Worm (Caenorhabditis elegans) whole organism, young adult: ENCODE results near the gene F28C6.8.

Source experiments
- F10E7.11 ChIP-seq: sonication (generic microtip); optimal IDR thresholded peaks from 2 replicates; lab custom pipeline; 2017; ENCODE audit warnings: mild to moderate bottlenecking, missing genetic modification characterization, moderate library complexity, missing compliant biosample characterization
- F22D6.2 ChIP-seq: sonication (generic microtip); optimal IDR thresholded peaks from 2 replicates; lab custom pipeline; 2016; ENCODE audit warnings: mild to moderate bottlenecking, missing genetic modification characterization, missing compliant biosample characterization
- F23B12.7 ChIP-seq: sonication (generic microtip); optimal IDR thresholded peaks from 2 replicates; lab custom pipeline; 2017; ENCODE audit warnings: missing genetic modification characterization, mild to moderate bottlenecking, missing compliant biosample characterization, antibody characterized with exemption, moderate library complexity; ENCODE audit not compliant: insufficient read depth
- F33H1.4 ChIP-seq: fragments of 200-800 bp; sonication (Bioruptor generic); IDR thresholded peaks from 2 replicates; pipeline ENCODE4 v1.3.6; 2022; ENCODE audit warnings: missing genetic modification reagents, missing genetic modification characterization, missing compliant biosample characterization
- F39B2.1 ChIP-seq: fragments of 200-800 bp; sonication (Bioruptor generic); IDR thresholded peaks from 2 replicates; pipeline ENCODE4 v1.3.6; 2022; ENCODE audit warnings: missing genetic modification reagents, missing genetic modification characterization, missing compliant biosample characterization
- F49E8.2 ChIP-seq: sonication (generic microtip); optimal IDR thresholded peaks from 3 replicates; lab custom pipeline; 2017; ENCODE audit warnings: missing genetic modification characterization, mild to moderate bottlenecking, missing compliant biosample characterization, antibody characterized with exemption, moderate library complexity; ENCODE audit not compliant: insufficient read depth
- F57A8.1 ChIP-seq: fragments of 200-800 bp; sonication (Bioruptor generic); optimal IDR thresholded peaks from 2 replicates; lab custom pipeline; 2018; ENCODE audit warnings: mild to moderate bottlenecking, missing genetic modification characterization, moderate library complexity, missing compliant biosample characterization
- K11D2.4 ChIP-seq: fragments of 200-800 bp; sonication (Bioruptor generic); IDR thresholded peaks from 2 replicates; pipeline ENCODE4 v1.3.6; 2022; ENCODE audit warnings: missing genetic modification reagents, missing genetic modification characterization, missing compliant biosample characterization
- K12H6.12 ChIP-seq: fragments of 200-800 bp; sonication (Bioruptor generic); optimal IDR thresholded peaks from 2 replicates; lab custom pipeline; 2018; ENCODE audit warnings: mild to moderate bottlenecking, missing genetic modification characterization, missing compliant biosample characterization
- T07F8.4 ChIP-seq: sonication (generic microtip); optimal IDR thresholded peaks from 2 replicates; lab custom pipeline; 2016; ENCODE audit warnings: mild to moderate bottlenecking, missing genetic modification characterization, moderate library complexity, missing compliant biosample characterization
- Y56A3A.18 ChIP-seq: fragments of 200-800 bp; sonication (Bioruptor generic); IDR thresholded peaks from 2 replicates; pipeline ENCODE4 v1.3.6; 2022; ENCODE audit warnings: missing genetic modification reagents, missing genetic modification characterization, missing compliant biosample characterization
- Y67H2A.10 ChIP-seq: fragments of 200-800 bp; sonication (Bioruptor generic); conservative IDR thresholded peaks from 2 replicates; pipeline ENCODE4 v1.3.6; 2022; ENCODE audit warnings: missing genetic modification reagents, missing genetic modification characterization, missing compliant biosample characterization
- ZK185.1 ChIP-seq: sonication (generic microtip); optimal IDR thresholded peaks from 2 replicates; lab custom pipeline; 2016; ENCODE audit warnings: mild to moderate bottlenecking, missing genetic modification characterization, missing compliant biosample characterization; ENCODE audit not compliant: poor library complexity, severe bottlenecking
- akir-1 ChIP-seq: fragments of 200-800 bp; sonication (Bioruptor generic); optimal IDR thresholded peaks from 2 replicates; lab custom pipeline; 2018; ENCODE audit warnings: mild to moderate bottlenecking, missing genetic modification characterization, moderate library complexity, missing compliant biosample characterization
- aptf-2 ChIP-seq: fragments of 200-800 bp; sonication (Bioruptor generic); conservative IDR thresholded peaks from 2 replicates; pipeline ENCODE4 v1.3.6; 2022; ENCODE audit warnings: missing genetic modification reagents, missing genetic modification characterization, missing compliant biosample characterization
- atf-7 ChIP-seq: sonication (generic microtip); optimal IDR thresholded peaks from 2 replicates; lab custom pipeline; 2017; ENCODE audit warnings: mild to moderate bottlenecking, missing genetic modification characterization, missing compliant biosample characterization
- attf-3 ChIP-seq: fragments of 200-800 bp; sonication (Bioruptor generic); conservative IDR thresholded peaks from 2 replicates; pipeline ENCODE4 v1.3.6; 2022; ENCODE audit warnings: missing genetic modification reagents, missing genetic modification characterization, missing compliant biosample characterization
- attf-5 ChIP-seq: fragments of 200-800 bp; sonication (Bioruptor generic); optimal IDR thresholded peaks from 2 replicates; lab custom pipeline; 2018; ENCODE audit warnings: mild to moderate bottlenecking, missing genetic modification characterization, missing compliant biosample characterization
- ccch-3 ChIP-seq: fragments of 200-800 bp; sonication (Bioruptor generic); optimal IDR thresholded peaks from 2 replicates; lab custom pipeline; 2018; ENCODE audit warnings: mild to moderate bottlenecking, missing genetic modification characterization, missing compliant biosample characterization
- cebp-1 ChIP-seq, 2 experiments: fragments of 200-800 bp in 1 of 2; sonication (Bioruptor generic) in 1 of 2; sonication (generic microtip) in 1 of 2; IDR thresholded peaks in 1 of 2; optimal IDR thresholded peaks in 1 of 2; 2 replicates each; pipeline versions ENCODE4 v1.3.6 to Lab custom; 2017 to 2022; ENCODE audit warnings: missing compliant biosample characterization in 2 of 2, missing genetic modification characterization in 2 of 2, mild to moderate bottlenecking in 1 of 2, missing genetic modification reagents in 1 of 2, moderate library complexity in 1 of 2
- cebp-2 ChIP-seq: fragments of 200-800 bp; sonication (Bioruptor generic); IDR thresholded peaks from 2 replicates; pipeline ENCODE4 v1.3.6; 2022; ENCODE audit warnings: missing genetic modification characterization, missing compliant biosample characterization
- ceh-100 ChIP-seq: fragments of 200-800 bp; sonication (Bioruptor generic); IDR thresholded peaks from 2 replicates; pipeline ENCODE4 v1.3.6; 2022; ENCODE audit warnings: missing genetic modification reagents, missing genetic modification characterization, missing compliant biosample characterization
- ceh-58 ChIP-seq: fragments of 200-800 bp; sonication (Bioruptor generic); IDR thresholded peaks from 2 replicates; pipeline ENCODE4 v1.3.6; 2022; ENCODE audit warnings: missing genetic modification characterization, missing compliant biosample characterization
- ceh-79 ChIP-seq: sonication (generic microtip); optimal IDR thresholded peaks from 2 replicates; lab custom pipeline; 2017; ENCODE audit warnings: mild to moderate bottlenecking, missing genetic modification characterization, missing compliant biosample characterization
- efl-1 ChIP-seq: fragments of 150-350 bp; optimal IDR thresholded peaks from 2 replicates; lab custom pipeline; 2014; ENCODE audit warnings: missing biosample characterization, missing genetic modification reagents, missing genetic modification characterization
- egl-18 ChIP-seq: fragments of 200-800 bp; sonication (Bioruptor generic); IDR thresholded peaks from 2 replicates; pipeline ENCODE4 v1.3.6; 2022; ENCODE audit warnings: missing genetic modification reagents, missing genetic modification characterization, missing compliant biosample characterization
- egl-44 ChIP-seq: fragments of 200-800 bp; sonication (Bioruptor generic); IDR thresholded peaks from 2 replicates; pipeline ENCODE4 v1.3.6; 2022; ENCODE audit warnings: missing genetic modification reagents, missing genetic modification characterization, missing compliant biosample characterization
- gei-17 ChIP-seq: fragments of 200-800 bp; sonication (Bioruptor generic); optimal IDR thresholded peaks from 2 replicates; lab custom pipeline; 2018; ENCODE audit warnings: mild to moderate bottlenecking, missing genetic modification characterization, missing compliant biosample characterization
- hmg-20 ChIP-seq: fragments of 200-800 bp; sonication (Bioruptor generic); IDR thresholded peaks from 2 replicates; pipeline ENCODE4 v1.3.6; 2022; ENCODE audit warnings: missing genetic modification reagents, missing genetic modification characterization, missing compliant biosample characterization
- hsf-1 ChIP-seq: fragments of 200-800 bp; sonication (Bioruptor generic); IDR thresholded peaks from 2 replicates; pipeline ENCODE4 v1.3.6; 2022; ENCODE audit warnings: missing genetic modification reagents, missing genetic modification characterization, missing compliant biosample characterization
- let-607 ChIP-seq, 2 experiments: fragments of 200-800 bp in 1 of 2; sonication (Bioruptor generic) in 1 of 2; sonication (generic microtip) in 1 of 2; optimal IDR thresholded peaks; 2 replicates each; lab custom pipeline; 2016 to 2018; ENCODE audit warnings: mild to moderate bottlenecking in 2 of 2, missing compliant biosample characterization in 2 of 2, missing genetic modification characterization in 2 of 2, moderate library complexity in 2 of 2, missing genotype in 1 of 2
- lin-54 ChIP-seq: fragments of 200-800 bp; sonication (Bioruptor generic); optimal IDR thresholded peaks from 2 replicates; lab custom pipeline; 2018; ENCODE audit warnings: mild to moderate bottlenecking, missing genetic modification characterization, missing compliant biosample characterization
- lsl-1 ChIP-seq: fragments of 200-800 bp; sonication (Bioruptor generic); optimal IDR thresholded peaks from 2 replicates; lab custom pipeline; 2018; ENCODE audit warnings: mild to moderate bottlenecking, missing genetic modification characterization, moderate library complexity, missing compliant biosample characterization
- madf-8 ChIP-seq: fragments of 200-800 bp; sonication (Bioruptor generic); conservative IDR thresholded peaks from 2 replicates; pipeline ENCODE4 v1.3.6; 2022; ENCODE audit warnings: missing genetic modification reagents, missing genetic modification characterization, missing compliant biosample characterization
- nfya-1 ChIP-seq: sonication (generic microtip); optimal IDR thresholded peaks from 2 replicates; lab custom pipeline; 2017; ENCODE audit warnings: antibody characterized with exemption, missing compliant biosample characterization, missing genetic modification characterization, borderline replicate concordance; ENCODE audit not compliant: insufficient read depth
- nfya-2 ChIP-seq: fragments of 200-800 bp; sonication (Bioruptor generic); IDR thresholded peaks from 2 replicates; pipeline ENCODE4 v1.3.6; 2022; ENCODE audit warnings: missing genetic modification reagents, missing genetic modification characterization, missing compliant biosample characterization
- nhr-90 ChIP-seq: sonication (generic microtip); optimal IDR thresholded peaks from 2 replicates; lab custom pipeline; 2016; ENCODE audit warnings: missing genotype, mild to moderate bottlenecking, missing genetic modification characterization, missing compliant biosample characterization
- pbrm-1 ChIP-seq: fragments of 200-800 bp; sonication (Bioruptor generic); IDR thresholded peaks from 2 replicates; pipeline ENCODE4 v1.3.6; 2022; ENCODE audit warnings: missing genetic modification reagents, missing genetic modification characterization, missing compliant biosample characterization
- rcor-1 ChIP-seq: fragments of 200-800 bp; sonication (Bioruptor generic); IDR thresholded peaks from 2 replicates; pipeline ENCODE4 v1.3.6; 2022; ENCODE audit warnings: missing genetic modification reagents, missing genetic modification characterization, missing compliant biosample characterization
- repo-1 ChIP-seq: sonication (generic microtip); optimal IDR thresholded peaks from 2 replicates; lab custom pipeline; 2017; ENCODE audit warnings: mild to moderate bottlenecking, missing genetic modification characterization, missing compliant biosample characterization
- sea-2 ChIP-seq: fragments of 200-800 bp; sonication (Bioruptor generic); IDR thresholded peaks from 2 replicates; pipeline ENCODE4 v1.3.6; 2022; ENCODE audit warnings: missing genetic modification characterization, missing compliant biosample characterization
- somi-1 ChIP-seq: fragments of 200-800 bp; sonication (Bioruptor generic); optimal IDR thresholded peaks from 2 replicates; lab custom pipeline; 2018; ENCODE audit warnings: mild to moderate bottlenecking, missing genetic modification characterization, missing compliant biosample characterization
- unc-130 ChIP-seq: sonication (generic microtip); optimal IDR thresholded peaks from 2 replicates; lab custom pipeline; 2016; ENCODE audit warnings: missing genetic modification reagents, missing genetic modification characterization, missing compliant biosample characterization
- unc-62 ChIP-seq: fragments of 150-350 bp; optimal IDR thresholded peaks from 2 replicates; lab custom pipeline; 2014; ENCODE audit warnings: missing biosample characterization, missing genetic modification reagents, missing genetic modification characterization
- xnd-1 ChIP-seq: sonication (generic microtip); optimal IDR thresholded peaks from 2 replicates; lab custom pipeline; 2016; ENCODE audit warnings: missing genotype, missing genetic modification reagents, missing genetic modification characterization, missing compliant biosample characterization
- ztf-18 ChIP-seq: sonication (generic microtip); optimal IDR thresholded peaks from 2 replicates; lab custom pipeline; 2016; ENCODE audit warnings: missing genotype, mild to moderate bottlenecking, missing genetic modification characterization, missing compliant biosample characterization

Gene F28C6.8

DNA sequence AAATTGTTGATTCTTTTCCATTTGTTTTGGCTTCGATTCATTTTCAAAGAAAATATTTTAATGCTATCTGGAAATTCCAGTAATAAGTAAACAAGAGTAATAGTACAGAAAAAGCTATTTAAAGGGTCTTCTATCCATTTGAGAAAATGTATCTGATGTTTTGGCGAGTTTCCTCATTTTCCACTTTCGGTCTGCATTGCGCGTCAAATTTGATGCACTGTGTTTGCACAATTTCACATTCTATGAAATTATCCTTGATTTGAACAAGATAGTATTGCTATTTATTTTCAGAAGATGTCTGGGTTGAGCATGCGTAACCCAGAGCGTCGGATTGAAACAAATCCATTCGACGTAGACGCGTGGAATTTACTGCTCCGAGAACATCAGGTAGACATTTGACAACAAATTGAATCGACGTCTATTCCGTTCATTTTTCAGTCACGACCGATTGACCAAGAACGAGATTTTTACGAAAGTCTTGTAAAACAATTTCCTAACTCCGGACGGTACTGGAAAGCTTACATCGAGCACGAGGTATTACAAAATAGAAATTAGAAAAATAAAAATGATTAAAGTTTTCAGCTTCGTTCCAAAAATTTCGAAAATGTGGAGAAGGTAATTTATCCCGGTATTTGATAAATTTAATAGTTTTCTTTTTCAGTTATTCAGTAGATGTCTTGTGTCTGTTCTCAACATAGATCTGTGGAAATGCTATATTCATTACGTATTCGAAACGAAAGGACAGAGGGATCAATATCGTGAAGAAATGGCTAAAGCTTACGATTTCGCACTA lies 2.9 kb upstream of the F28C6.8 start, which contains the start of gene suf-1 (continued):
- TF ChIP-seq egl-44 (GFP tag; lab: Robert Waterston, UW), result no peak
- TF ChIP-seq let-607 (tag; optimal IDR thresholded peaks at IDR 0.05; lab: Kevin White, UChicago), result no peak
- TF ChIP-seq nfya-2 (GFP tag; lab: Robert Waterston, UW), result no peak
- TF ChIP-seq efl-1, result peak; percentile 43
- no peak for TF ChIP-seq rcor-1 (GFP tag; lab: Robert Waterston, UW)
- TF ChIP-seq unc-62 (GFP tag; lab: Kevin White, UChicago), result no peak
- TF ChIP-seq akir-1 (GFP tag; lab: Kevin White, UChicago), result no peak
- TF ChIP-seq lin-54, result peak; percentile 73
- TF ChIP-seq hsf-1 (GFP tag; lab: Robert Waterston, UW), result peak; percentile 79
- TF ChIP-seq repo-1 (tag; lab: Kevin White, UChicago), result no peak
- TF ChIP-seq madf-8 (GFP tag; lab: Robert Waterston, UW), result peak; percentile 44; the same call in 1 of the 2 replicates
- peak; percentile 32; the same call in 1 of the 2 replicates for TF ChIP-seq ceh-100
- TF ChIP-seq F23B12.7 (tag; lab: Kevin White, UChicago), result peak; percentile 61
- TF ChIP-seq F39B2.1, result no peak
- TF ChIP-seq F33H1.4 (GFP tag; lab: Robert Waterston, UW), result peak; percentile 65
- no peak for TF ChIP-seq attf-3 (GFP tag; lab: Robert Waterston, UW)
- no peak for TF ChIP-seq F57A8.1
- no peak for TF ChIP-seq ceh-58 (GFP tag; lab: Robert Waterston, UW)
- peak; percentile 75; the same call in 1 of the 2 replicates for TF ChIP-seq Y56A3A.18 (GFP tag; lab: Robert Waterston, UW)
- no peak for TF ChIP-seq hmg-20 (GFP tag; lab: Robert Waterston, UW)
- no peak for TF ChIP-seq somi-1 (GFP tag; lab: Kevin White, UChicago)
- no peak for TF ChIP-seq T07F8.4 (tag; lab: Kevin White, UChicago)
- TF ChIP-seq Y67H2A.10 (GFP tag; lab: Robert Waterston, UW), result no peak
- peak; percentile 24 for TF ChIP-seq attf-5
- no peak for TF ChIP-seq ceh-79 (tag; lab: Kevin White, UChicago)
- no peak for TF ChIP-seq ztf-18 (tag; lab: Kevin White, UChicago)
- TF ChIP-seq pbrm-1 (GFP tag; lab: Robert Waterston, UW), result peak; percentile 45; the same call in 1 of the 2 replicates
- peak; percentile 58 for TF ChIP-seq lsl-1 (GFP tag; lab: Kevin White, UChicago)
- peak; percentile 94 for TF ChIP-seq F49E8.2 (tag; lab: Kevin White, UChicago)
- no peak for TF ChIP-seq cebp-1 (GFP tag; IDR thresholded peaks at IDR 0.05; lab: Robert Waterston, UW)
- TF ChIP-seq cebp-1 (tag; optimal IDR thresholded peaks at IDR 0.05; lab: Kevin White, UChicago), result no peak
- no peak for TF ChIP-seq K12H6.12
- no peak for TF ChIP-seq sea-2 (GFP tag; lab: Robert Waterston, UW)
- 0 out of 2 replicates have a peak, but pooled peaks have one; percentile 10 for TF ChIP-seq K11D2.4 (GFP tag; lab: Robert Waterston, UW)
- no peak for TF ChIP-seq F10E7.11
- no peak for TF ChIP-seq nfya-1 (tag; lab: Kevin White, UChicago)
- no peak for TF ChIP-seq F22D6.2 (tag; lab: Kevin White, UChicago)
- TF ChIP-seq atf-7 (tag; lab: Kevin White, UChicago), result peak; percentile 56
- TF ChIP-seq ccch-3, result no peak
- TF ChIP-seq ZK185.1 (tag; lab: Kevin White, UChicago), result peak; percentile 55
- TF ChIP-seq cebp-2, result peak; percentile 77; the same call in 1 of the 2 replicates
- TF ChIP-seq xnd-1 (tag; lab: Kevin White, UChicago), result peak; percentile 45
- no peak for TF ChIP-seq gei-17
- TF ChIP-seq nhr-90 (tag; lab: Kevin White, UChicago), result no peak
- TF ChIP-seq unc-130, result peak; percentile 69
- TF ChIP-seq aptf-2 (GFP tag; lab: Robert Waterston, UW), result no peak
- TF ChIP-seq egl-18 (GFP tag; lab: Robert Waterston, UW), result no peak
